Fruit fly (Drosophila melanogaster): Measurements from ENCODE around the gene comt.

The comt gene

DNA sequence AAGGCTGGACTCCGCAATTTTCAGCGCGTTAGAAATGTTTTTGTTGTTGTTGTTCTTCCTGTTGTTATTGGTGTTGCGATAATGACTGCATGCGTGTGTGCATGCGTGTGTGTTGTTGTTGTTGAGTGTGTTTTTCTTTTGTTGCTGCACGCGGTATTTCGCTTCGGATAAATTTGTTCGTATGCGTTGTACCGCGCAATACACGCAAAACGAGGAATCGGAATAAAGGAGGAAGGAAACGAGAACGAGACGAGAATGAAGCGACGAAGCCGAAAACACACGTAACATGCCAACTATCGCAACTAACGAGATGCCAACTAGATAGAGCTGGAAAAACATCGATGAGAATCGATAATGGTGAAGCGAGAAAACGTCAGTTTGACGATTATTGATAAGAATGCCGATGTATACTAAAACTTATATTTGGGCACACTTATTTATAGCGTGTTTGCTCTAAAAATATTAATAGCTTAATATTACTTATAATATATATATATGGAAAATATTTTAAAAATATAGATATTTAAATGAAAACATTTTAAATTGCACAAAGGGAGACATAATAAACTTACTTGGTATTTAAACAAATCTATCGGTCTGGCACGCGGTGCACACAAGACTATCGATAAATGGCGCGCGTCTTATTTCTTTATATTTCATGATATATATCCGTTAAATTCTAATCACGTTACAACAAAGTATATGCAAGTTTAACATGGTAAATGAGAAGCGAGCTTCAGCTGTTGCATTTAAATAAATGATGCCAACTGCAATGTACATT is 47.3 kb upstream of the comt start, which contains the start of gene sno:
Gene sno, minus strand, starts transcription at position 318 of the 781 bp plus-strand sequence.
- no peak for TF ChIP-seq CG4328 (GFP tag; optimal IDR thresholded peaks at IDR 0.05)
- peak; percentile 90 for TF ChIP-seq CG42726 (GFP tag; IDR thresholded peaks at IDR 0.05; ENCODE audit: partially characterized antibody)
- TF ChIP-seq MBD-R2 (GFP tag; IDR thresholded peaks at IDR 0.05): no peak
- no peak for TF ChIP-seq tgo (GFP tag; IDR thresholded peaks at IDR 0.05)
- peak; percentile 6 for TF ChIP-seq lab (GFP tag; optimal IDR thresholded peaks at IDR 0.05)
- TF ChIP-seq chif (GFP tag; optimal IDR thresholded peaks at IDR 0.05): no peak
- TF ChIP-seq dimm (GFP tag; IDR thresholded peaks at IDR 0.05): no peak
- TF ChIP-seq Hmx (GFP tag; optimal IDR thresholded peaks at IDR 0.05): no peak
- TF ChIP-seq cad (GFP tag; optimal IDR thresholded peaks at IDR 0.05): no peak
- TF ChIP-seq jumu (GFP tag; optimal IDR thresholded peaks at IDR 0.05): no peak
- TF ChIP-seq ssp (GFP tag; IDR thresholded peaks at IDR 0.05): no peak
- peak; percentile 54 for TF ChIP-seq CG34224 (GFP tag; IDR thresholded peaks at IDR 0.05; ENCODE audit: partially characterized antibody)
- no peak for TF ChIP-seq CG7987 (GFP tag; optimal IDR thresholded peaks at IDR 0.05)
- no peak for TF ChIP-seq CG10366 (GFP tag; IDR thresholded peaks at IDR 0.05)
- no peak for TF ChIP-seq CG4854 (GFP tag; optimal IDR thresholded peaks at IDR 0.05)
- TF ChIP-seq Eip74EF (GFP tag; optimal IDR thresholded peaks at IDR 0.05): no peak
- TF ChIP-seq ewg (GFP tag; optimal IDR thresholded peaks at IDR 0.05): peak; percentile 10
- TF ChIP-seq gsb-n (tag; optimal IDR thresholded peaks at IDR 0.05): no peak
- TF ChIP-seq esg (GFP tag; conservative IDR thresholded peaks at IDR 0.05): no peak
- peak; percentile 59; the same call in 1 of the 2 replicates for TF ChIP-seq ato (GFP tag; IDR thresholded peaks at IDR 0.05; ENCODE audit: partially characterized antibody)
- no peak for TF ChIP-seq CG15011 (GFP tag; optimal IDR thresholded peaks at IDR 0.05)
- TF ChIP-seq pnt (GFP tag; optimal IDR thresholded peaks at IDR 0.05): no peak
- no peak for TF ChIP-seq chn (GFP tag; optimal IDR thresholded peaks at IDR 0.05)
- TF ChIP-seq aop (GFP tag; IDR thresholded peaks at IDR 0.05): no peak
- TF ChIP-seq CG10979 (tag; optimal IDR thresholded peaks at IDR 0.05): no peak
- no peak for TF ChIP-seq kay (GFP tag; optimal IDR thresholded peaks at IDR 0.05)
- no peak for TF ChIP-seq slou (GFP tag; optimal IDR thresholded peaks at IDR 0.05)
- TF ChIP-seq unpg (GFP tag; optimal IDR thresholded peaks at IDR 0.05): no peak
- TF ChIP-seq Opbp (GFP tag; IDR thresholded peaks at IDR 0.05; ENCODE audit: partially characterized antibody): peak; percentile 90
- 0 out of 3 replicates have a peak, but pooled peaks have one; percentile 12 for TF ChIP-seq CG17361 (GFP tag; IDR thresholded peaks at IDR 0.05)
- no peak for TF ChIP-seq crp (GFP tag; optimal IDR thresholded peaks at IDR 0.05)
- TF ChIP-seq exex (tag; optimal IDR thresholded peaks at IDR 0.05): no peak
- TF ChIP-seq CG4707 (GFP tag; optimal IDR thresholded peaks at IDR 0.05): no peak
- TF ChIP-seq CG2120 (GFP tag; optimal IDR thresholded peaks at IDR 0.05): no peak
- TF ChIP-seq CG3995 (GFP tag; optimal IDR thresholded peaks at IDR 0.05): no peak
- no peak for TF ChIP-seq run (tag; optimal IDR thresholded peaks at IDR 0.05)
- no peak for TF ChIP-seq CG8290 (GFP tag; optimal IDR thresholded peaks at IDR 0.05)
- peak in 1 of 2 experiments; percentile 43 for TF ChIP-seq CG8290 (tag; optimal IDR thresholded peaks at IDR 0.05)
- no peak for TF ChIP-seq br (optimal IDR thresholded peaks at IDR 0.05)
- no peak for TF ChIP-seq fd3F (GFP tag; optimal IDR thresholded peaks at IDR 0.05)
- no peak for TF ChIP-seq Usf (GFP tag; optimal IDR thresholded peaks at IDR 0.05)
- TF ChIP-seq Ada2b (GFP tag; IDR thresholded peaks at IDR 0.05): no peak
- no peak for TF ChIP-seq CG13424 (tag; optimal IDR thresholded peaks at IDR 0.05)
- TF ChIP-seq CG33557 (GFP tag; optimal IDR thresholded peaks at IDR 0.05): no peak
- TF ChIP-seq ac (GFP tag; optimal IDR thresholded peaks at IDR 0.05): no peak
- TF ChIP-seq CG2712 (tag; optimal IDR thresholded peaks at IDR 0.05): no peak
- TF ChIP-seq sens-2 (GFP tag; IDR thresholded peaks at IDR 0.05): no peak
- no peak for TF ChIP-seq gce (GFP tag; IDR thresholded peaks at IDR 0.05)
- peak; percentile 28; the same call in 1 of the 2 replicates for TF ChIP-seq E2f2 (GFP tag; IDR thresholded peaks at IDR 0.05)
- no peak for TF ChIP-seq CG12236 (GFP tag; optimal IDR thresholded peaks at IDR 0.05)
